Worm (Caenorhabditis elegans): ENCODE results near the gene sir-2.2.

- TF ChIP-seq crh-2 (tag; optimal IDR thresholded peaks at IDR 0.05) (peak; percentile 15), fos-1 (tag; optimal IDR thresholded peaks at IDR 0.05) (peak; percentile 92), F13H6.1 (tag; optimal IDR thresholded peaks at IDR 0.05) (no peak), nhr-77 (tag; optimal IDR thresholded peaks at IDR 0.05) (no peak), nhr-10 (tag; optimal IDR thresholded peaks at IDR 0.05) (no peak), elt-3 (tag; optimal IDR thresholded peaks at IDR 0.05) (no peak), sma-3 (GFP tag; optimal IDR thresholded peaks at IDR 0.05) (no peak), ceh-16 (tag; optimal IDR thresholded peaks at IDR 0.05) (no peak), elt-1 (tag; optimal IDR thresholded peaks at IDR 0.05) (no peak), sem-4 (tag; optimal IDR thresholded peaks at IDR 0.05) (no peak), unc-55 (GFP tag; optimal IDR thresholded peaks at IDR 0.05) (no peak)
These were observed 6.0 kb downstream of the sir-2.2 start, which contains the start of gene F46G10.4 for ce11 chrX:13333835-13334234.
